Fruit fly (Drosophila melanogaster) whole organism, pupa: Measurements from ENCODE around the gene CG33791.

Experiments
- CG10348 ChIP-seq: fragments of 200-800 bp; sonication (Bioruptor generic); IDR thresholded peaks from 2 replicates; pipeline ENCODE4 v1.3.6; 2022; ENCODE audit warnings: missing biosample characterization, missing genetic modification characterization
- CG12605 ChIP-seq: fragments of 200-800 bp; sonication (Bioruptor generic); IDR thresholded peaks from 2 replicates; pipeline ENCODE4 v1.3.6; 2022; ENCODE audit warnings: missing biosample characterization, missing genetic modification characterization
- CG13204 ChIP-seq: fragments of 200-800 bp; sonication (Bioruptor generic); optimal IDR thresholded peaks from 2 replicates; lab custom pipeline; 2018; ENCODE audit warnings: missing biosample characterization, mild to moderate bottlenecking, missing genetic modification characterization, moderate library complexity
- CG14655 ChIP-seq: fragments of 200-800 bp; sonication (Bioruptor generic); optimal IDR thresholded peaks from 3 replicates; lab custom pipeline; 2017; ENCODE audit warnings: mild to moderate bottlenecking, missing biosample characterization, missing genetic modification reagents, missing genetic modification characterization
- CG15710 ChIP-seq: fragments of 200-800 bp; sonication (Bioruptor generic); optimal IDR thresholded peaks from 2 replicates; lab custom pipeline; 2018; ENCODE audit warnings: missing biosample characterization, mild to moderate bottlenecking, missing genetic modification characterization, moderate library complexity
- CG17806 ChIP-seq: fragments of 200-800 bp; sonication (Bioruptor generic); optimal IDR thresholded peaks from 2 replicates; lab custom pipeline; 2018; ENCODE audit warnings: missing biosample characterization, mild to moderate bottlenecking, missing genetic modification characterization, moderate library complexity
- CG32121 ChIP-seq: fragments of 200-800 bp; sonication (Bioruptor generic); IDR thresholded peaks from 2 replicates; pipeline ENCODE4 v1.3.6; 2022; ENCODE audit warnings: missing biosample characterization, missing genetic modification characterization
- CG34367 ChIP-seq: fragments of 200-800 bp; sonication (Bioruptor generic); optimal IDR thresholded peaks from 2 replicates; lab custom pipeline; 2018; ENCODE audit warnings: missing biosample characterization, mild to moderate bottlenecking, missing genetic modification characterization
- CG4496 ChIP-seq: fragments of 200-800 bp; sonication (Bioruptor generic); IDR thresholded peaks from 3 replicates; pipeline ENCODE4 v1.3.6; 2022; ENCODE audit warnings: missing biosample characterization, missing genetic modification characterization
- CG8159 ChIP-seq: fragments of 200-800 bp; sonication (Bioruptor generic); optimal IDR thresholded peaks from 3 replicates; lab custom pipeline; 2018; ENCODE audit warnings: missing biosample characterization, mild to moderate bottlenecking, missing genetic modification characterization, moderate library complexity
- CG8301 ChIP-seq: fragments of 200-800 bp; sonication (Bioruptor generic); optimal IDR thresholded peaks from 2 replicates; lab custom pipeline; 2018; ENCODE audit warnings: missing biosample characterization, mild to moderate bottlenecking, missing genetic modification characterization
- CG9948 ChIP-seq: fragments of 200-800 bp; sonication (Bioruptor generic); optimal IDR thresholded peaks from 2 replicates; lab custom pipeline; 2018; ENCODE audit warnings: missing biosample characterization, mild to moderate bottlenecking, missing genetic modification characterization, moderate library complexity
- D1 ChIP-seq: fragments of 200-800 bp; sonication (Bioruptor generic); optimal IDR thresholded peaks from 2 replicates; lab custom pipeline; 2018; ENCODE audit warnings: missing biosample characterization, mild to moderate bottlenecking, missing genetic modification characterization, moderate library complexity
- EcR ChIP-seq: fragments of 200-800 bp; sonication (Bioruptor generic); optimal IDR thresholded peaks from 3 replicates; lab custom pipeline; 2019; ENCODE audit warnings: missing biosample characterization, missing genetic modification characterization, mild to moderate bottlenecking, moderate library complexity, missing genetic modification reagents
- Ets98B ChIP-seq: fragments of 200-800 bp; sonication (Bioruptor generic); IDR thresholded peaks from 2 replicates; pipeline ENCODE4 v1.3.6; 2022; ENCODE audit warnings: missing biosample characterization, missing genetic modification characterization
- Pif1A ChIP-seq: fragments of 200-800 bp; sonication (Bioruptor generic); optimal IDR thresholded peaks from 3 replicates; lab custom pipeline; 2016; ENCODE audit warnings: missing biosample characterization, missing genetic modification characterization
- Pif1B ChIP-seq: fragments of 200-800 bp; sonication (Bioruptor generic); optimal IDR thresholded peaks from 3 replicates; lab custom pipeline; 2016; ENCODE audit warnings: missing biosample characterization, missing genetic modification characterization
- Snoo ChIP-seq: fragments of 200-800 bp; sonication (Bioruptor generic); optimal IDR thresholded peaks from 3 replicates; lab custom pipeline; 2017; ENCODE audit warnings: missing biosample characterization, mild to moderate bottlenecking, missing genetic modification characterization, inconsistent platforms
- fd96Ca ChIP-seq: fragments of 200-800 bp; sonication (Bioruptor generic); IDR thresholded peaks from 3 replicates; pipeline ENCODE4 v1.3.6; 2022; ENCODE audit warnings: missing biosample characterization, missing genetic modification characterization
- gl ChIP-seq: fragments of 200-800 bp; sonication (Bioruptor generic); optimal IDR thresholded peaks from 2 replicates; lab custom pipeline; 2018; ENCODE audit warnings: missing biosample characterization, mild to moderate bottlenecking, missing genetic modification characterization
- rn ChIP-seq: fragments of 200-800 bp; sonication (Bioruptor generic); IDR thresholded peaks from 2 replicates; pipeline ENCODE4 v1.3.6; 2022; ENCODE audit warnings: missing biosample characterization, missing genetic modification characterization

CG33791 gene

DNA sequence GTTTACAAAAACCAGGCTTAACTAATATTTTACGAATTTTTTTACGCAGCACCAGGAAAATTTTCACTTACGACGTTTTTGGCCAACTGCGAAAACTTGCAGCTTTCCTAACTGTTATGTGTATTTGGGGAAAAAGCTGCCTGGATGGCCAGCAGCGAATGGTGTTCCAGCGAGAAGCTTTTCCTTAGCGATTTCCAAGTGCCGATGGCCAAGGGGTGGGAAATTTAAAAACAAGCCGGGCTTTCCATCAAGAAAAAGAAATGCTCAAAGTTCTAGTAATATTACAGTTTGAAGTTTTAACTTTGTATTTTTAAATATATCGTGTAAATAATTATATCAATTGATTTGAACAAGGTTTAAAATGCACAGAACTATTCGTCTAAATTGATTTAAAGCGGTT is 34.9 kb downstream of the CG33791 start, which contains the start of gene nSyb:
TSS of gene nSyb (minus strand) at position 101 of the 400 bp plus-strand sequence.
- TF ChIP-seq EcR (GFP tag; lab: Kevin White, UChicago) = no peak
- TF ChIP-seq rn (GFP tag; lab: Robert Waterston, UW) = no peak
- no peak for TF ChIP-seq Ets98B
- no peak for TF ChIP-seq CG15710 (tag; lab: Kevin White, UChicago)
- no peak for TF ChIP-seq gl (tag; lab: Kevin White, UChicago)
- TF ChIP-seq CG14655 (GFP tag; lab: Kevin White, UChicago) = no peak
- no peak for TF ChIP-seq CG32121 (GFP tag; lab: Robert Waterston, UW)

DNA sequence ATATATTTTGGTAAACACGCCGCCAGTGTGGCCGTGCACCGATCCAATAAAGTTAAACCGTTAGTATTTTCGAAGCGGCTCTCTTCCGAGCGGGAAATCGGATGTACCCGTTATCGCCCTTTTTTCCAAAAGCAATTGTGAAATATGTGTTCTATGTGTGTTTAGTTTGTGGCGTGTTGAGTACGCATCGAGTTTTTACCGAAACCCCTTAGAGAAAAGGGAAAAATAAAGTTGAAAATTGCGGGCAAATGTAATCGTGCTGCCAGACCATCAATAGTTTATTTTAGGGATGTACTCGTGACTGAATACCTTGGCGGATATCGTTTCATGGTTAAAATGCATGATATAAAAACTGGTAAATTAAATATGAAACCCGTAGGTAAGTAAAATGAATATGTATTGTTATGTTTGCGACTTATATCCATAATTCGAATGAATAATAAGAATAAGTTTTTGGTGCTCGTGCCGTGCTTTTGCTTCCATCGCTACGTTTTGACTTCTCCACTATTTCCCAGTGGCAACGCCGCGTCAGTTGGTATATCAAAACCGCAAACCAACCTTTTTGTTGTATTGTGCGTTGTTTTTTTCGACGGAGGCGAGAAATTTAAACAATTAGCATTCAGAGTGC is 36.5 kb downstream of the CG33791 start, which contains the start of the genes Mettl2 and Bgb:
TSS of gene Mettl2 (minus strand) at position 51 of the 628 bp plus-strand sequence.
TSS of gene Bgb (plus strand) at position 527 of the 628 bp plus-strand sequence.
- TF ChIP-seq CG12605 (GFP tag; lab: Robert Waterston, UW) = 0 out of 2 replicates have a peak, but pooled peaks have one; percentile 33
- peak; percentile 68 for TF ChIP-seq CG15710 (tag; lab: Kevin White, UChicago)
- no peak for TF ChIP-seq CG10348 (GFP tag; lab: Robert Waterston, UW)
- peak; percentile 66 for TF ChIP-seq Snoo (tag; lab: Kevin White, UChicago)
- TF ChIP-seq CG4496 (GFP tag; lab: Robert Waterston, UW) = peak; percentile 84
- no peak for TF ChIP-seq D1
- peak; percentile 31 for TF ChIP-seq CG34367 (tag; lab: Kevin White, UChicago)
- TF ChIP-seq CG17806 (tag; lab: Kevin White, UChicago) = peak; percentile 66
- no peak for TF ChIP-seq CG14655 (GFP tag; lab: Kevin White, UChicago)
- TF ChIP-seq Pif1B (GFP tag; lab: Kevin White, UChicago) = no peak
- no peak for TF ChIP-seq Pif1A
- TF ChIP-seq rn (GFP tag; lab: Robert Waterston, UW) = peak; percentile 57
- peak; percentile 50; the same call in 1 of the 3 replicates for TF ChIP-seq fd96Ca
- peak; percentile 69 for TF ChIP-seq CG9948 (tag; lab: Kevin White, UChicago)
- no peak for TF ChIP-seq gl (tag; lab: Kevin White, UChicago)
- no peak for TF ChIP-seq EcR (GFP tag; lab: Kevin White, UChicago)
- no peak for TF ChIP-seq CG8301 (tag; lab: Kevin White, UChicago)
- no peak for TF ChIP-seq CG13204 (GFP tag; lab: Kevin White, UChicago)
- TF ChIP-seq CG32121 (GFP tag; lab: Robert Waterston, UW) = no peak; the same call in 1 of the 2 replicates
- peak; percentile 57; the same call in 1 of the 2 replicates for TF ChIP-seq Ets98B
- peak; percentile 75 for TF ChIP-seq CG8159

- peak; percentile 95 for TF ChIP-seq CG12605 (GFP tag; lab: Robert Waterston, UW)
- peak; percentile 95 for TF ChIP-seq fd96Ca
- peak; percentile 98 for TF ChIP-seq CG15710 (tag; lab: Kevin White, UChicago)
- TF ChIP-seq CG9948 (tag; lab: Kevin White, UChicago) = peak; percentile 95
- peak; percentile 98 for TF ChIP-seq Ets98B
- TF ChIP-seq D1 = no peak
- peak; percentile 96 for TF ChIP-seq CG8159
- TF ChIP-seq Pif1A = peak; percentile 99
- TF ChIP-seq CG10348 (GFP tag; lab: Robert Waterston, UW) = peak; percentile 91
- peak; percentile 98 for TF ChIP-seq CG32121 (GFP tag; lab: Robert Waterston, UW)
- peak; percentile 95 for TF ChIP-seq CG17806 (tag; lab: Kevin White, UChicago)
- TF ChIP-seq CG14655 (GFP tag; lab: Kevin White, UChicago) = peak; percentile 94
- TF ChIP-seq CG8301 (tag; lab: Kevin White, UChicago) = peak; percentile 95
- TF ChIP-seq Pif1B (GFP tag; lab: Kevin White, UChicago) = peak; percentile 98
- TF ChIP-seq Snoo (tag; lab: Kevin White, UChicago) = peak; percentile 98
- TF ChIP-seq EcR (GFP tag; lab: Kevin White, UChicago) = peak; percentile 53
- TF ChIP-seq gl (tag; lab: Kevin White, UChicago) = peak; percentile 92
- TF ChIP-seq CG13204 (GFP tag; lab: Kevin White, UChicago) = no peak
- TF ChIP-seq rn (GFP tag; lab: Robert Waterston, UW) = peak; percentile 96
- peak; percentile 97 for TF ChIP-seq CG34367 (tag; lab: Kevin White, UChicago)
- peak; percentile 98 for TF ChIP-seq CG4496 (GFP tag; lab: Robert Waterston, UW)
- TF ChIP-seq, all 21 proteins: peak for 19
These were observed 42.3 kb downstream of the CG33791 start, which contains the start of the genes alphaCOP and CG13919 for dm6 chr3L:1644920-1645567. TSS of gene alphaCOP (minus strand) at chr3L:1645199. TSS of gene CG13919 (plus strand) at chr3L:1645467.

DNA sequence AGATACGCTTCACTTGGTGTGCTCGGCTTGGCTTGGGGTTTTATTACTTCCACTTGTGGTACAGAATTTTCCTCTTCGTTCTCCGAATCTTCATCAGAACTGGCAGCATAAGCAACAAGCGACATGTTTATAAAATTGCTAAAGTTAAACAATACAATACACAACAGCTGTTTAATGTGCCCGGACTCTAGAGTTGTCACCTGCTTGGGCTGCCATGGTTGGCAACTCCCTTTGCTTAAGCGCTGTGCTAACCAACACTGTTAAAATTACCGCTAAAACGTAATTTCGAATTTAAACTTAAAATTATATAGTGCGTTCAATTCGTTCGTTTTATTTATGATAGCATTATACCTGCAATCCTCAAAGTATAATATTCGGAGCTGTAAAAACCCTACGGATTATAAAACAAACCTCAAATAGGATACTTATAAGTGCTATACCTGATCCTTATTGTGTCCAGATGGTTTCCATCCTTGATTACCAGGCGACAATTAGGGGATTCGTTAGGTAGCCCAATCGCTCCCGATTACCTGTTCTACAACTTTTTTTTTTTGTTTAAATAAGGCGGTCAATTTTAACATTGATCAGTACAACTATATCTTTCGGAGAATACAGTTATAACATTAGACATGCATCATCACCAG is 44.6 kb downstream of the CG33791 start, which contains the start of the genes CG17249 and Bro:
TSS of gene CG17249 (minus strand) at position 189 of the 644 bp plus-strand sequence.
TSS of gene Bro (plus strand) at position 594 of the 644 bp plus-strand sequence.
- TF ChIP-seq Pif1B (GFP tag; lab: Kevin White, UChicago) (no peak), CG9948 (tag; lab: Kevin White, UChicago) (no peak), Pif1A (no peak), CG15710 (tag; lab: Kevin White, UChicago) (peak; percentile 83)
